Fruit fly (Drosophila melanogaster) whole organism, embryonic: ENCODE measurements around the gene CG7582.

ENCODE experiments used
- Aef1 ChIP-seq: fragments of 200-800 bp; sonication (Bioruptor generic); IDR thresholded peaks from 3 replicates; pipeline ENCODE4 v1.3.6; 2022; ENCODE audit warnings: missing biosample characterization, missing genetic modification characterization
- BEAF-32 ChIP-seq: fragments of 200-800 bp; sonication (Bioruptor generic); optimal IDR thresholded peaks from 3 replicates; lab custom pipeline; 2017; ENCODE audit warnings: missing biosample characterization, missing genetic modification characterization, mild to moderate bottlenecking, moderate library complexity, missing genetic modification reagents
- Blimp-1 ChIP-seq: fragments of 200-800 bp; sonication (Bioruptor generic); optimal IDR thresholded peaks from 3 replicates; lab custom pipeline; 2018; ENCODE audit warnings: missing biosample characterization, missing genetic modification characterization, mild to moderate bottlenecking, moderate library complexity, missing genetic modification reagents
- CG11456 ChIP-seq: fragments of 200-800 bp; sonication (Bioruptor generic); IDR thresholded peaks from 3 replicates; pipeline ENCODE4 v1.3.6; 2022; ENCODE audit warnings: missing biosample characterization, missing genetic modification characterization
- CG13296 ChIP-seq: fragments of 200-800 bp; sonication (Bioruptor generic); optimal IDR thresholded peaks from 3 replicates; lab custom pipeline; 2018; ENCODE audit warnings: missing biosample characterization, mild to moderate bottlenecking, missing genetic modification characterization
- CG14667 ChIP-seq: fragments of 200-800 bp; sonication (Bioruptor generic); IDR thresholded peaks from 2 replicates; pipeline ENCODE4 v1.3.6; 2022; ENCODE audit warnings: missing biosample characterization, missing genetic modification characterization
- CG14710 ChIP-seq: fragments of 200-800 bp; sonication (Bioruptor generic); optimal IDR thresholded peaks from 3 replicates; lab custom pipeline; 2019; ENCODE audit warnings: missing biosample characterization, mild to moderate bottlenecking, missing genetic modification characterization, moderate library complexity
- CG14860 ChIP-seq: fragments of 200-800 bp; sonication (Bioruptor generic); IDR thresholded peaks from 3 replicates; pipeline ENCODE4 v1.3.6; 2022; ENCODE audit warnings: missing biosample characterization, missing genetic modification characterization; ENCODE audit not compliant: partially characterized antibody
- CG18262 ChIP-seq: fragments of 200-800 bp; optimal IDR thresholded peaks from 3 replicates; lab custom pipeline; 2019; ENCODE audit warnings: missing biosample characterization, mild to moderate bottlenecking, missing genetic modification characterization, moderate library complexity
- CG30403 ChIP-seq: fragments of 200-800 bp; sonication (Bioruptor generic); optimal IDR thresholded peaks from 3 replicates; lab custom pipeline; 2016; ENCODE audit warnings: missing biosample characterization, missing genetic modification characterization
- CG3163 ChIP-seq: fragments of 200-800 bp; sonication (Bioruptor generic); optimal IDR thresholded peaks from 3 replicates; lab custom pipeline; 2016; ENCODE audit warnings: missing biosample characterization, missing genetic modification characterization
- CG3995 ChIP-seq: fragments of 200-800 bp; sonication (Bioruptor generic); optimal IDR thresholded peaks from 3 replicates; lab custom pipeline; 2016; ENCODE audit warnings: missing biosample characterization, missing genetic modification characterization
- CG4730 ChIP-seq: fragments of 200-800 bp; sonication (Bioruptor generic); IDR thresholded peaks from 2 replicates; pipeline ENCODE4 v1.3.6; 2022; ENCODE audit warnings: missing biosample characterization, missing genetic modification characterization
- CG5245 ChIP-seq: fragments of 200-800 bp; sonication (Bioruptor generic); optimal IDR thresholded peaks from 3 replicates; lab custom pipeline; 2016; ENCODE audit warnings: missing biosample characterization, missing genetic modification characterization
- CG6791 ChIP-seq: fragments of 200-800 bp; sonication (Bioruptor generic); IDR thresholded peaks from 3 replicates; pipeline ENCODE4 v1.3.6; 2022; ENCODE audit warnings: missing biosample characterization, missing genetic modification characterization; ENCODE audit not compliant: partially characterized antibody
- CG7372 ChIP-seq: fragments of 200-800 bp; sonication (Bioruptor generic); IDR thresholded peaks from 2 replicates; pipeline ENCODE4 v1.3.6; 2022; ENCODE audit warnings: missing biosample characterization, missing genetic modification characterization
- CG7963 ChIP-seq: fragments of 200-800 bp; sonication (Bioruptor generic); IDR thresholded peaks from 3 replicates; pipeline ENCODE4 v1.3.6; 2022; ENCODE audit warnings: missing biosample characterization, missing genetic modification characterization; ENCODE audit not compliant: partially characterized antibody
- CG8478 ChIP-seq: fragments of >200 bp; optimal IDR thresholded peaks from 2 replicates; lab custom pipeline; 2018
- CG8765 ChIP-seq: fragments of 200-800 bp; sonication (Bioruptor generic); IDR thresholded peaks from 2 replicates; pipeline ENCODE4 v1.3.6; 2022; ENCODE audit warnings: missing biosample characterization, missing genetic modification characterization
- D19A ChIP-seq: fragments of 200-800 bp; optimal IDR thresholded peaks from 3 replicates; lab custom pipeline; 2019; ENCODE audit warnings: missing biosample characterization, mild to moderate bottlenecking, missing genetic modification characterization, moderate library complexity
- Dek ChIP-seq: fragments of 200-800 bp; sonication (Bioruptor generic); optimal IDR thresholded peaks from 3 replicates; lab custom pipeline; 2019; ENCODE audit warnings: missing biosample characterization, mild to moderate bottlenecking, missing genetic modification characterization, moderate library complexity
- Hmr ChIP-seq: fragments of 200-800 bp; sonication (Bioruptor generic); optimal IDR thresholded peaks from 3 replicates; lab custom pipeline; 2017; ENCODE audit warnings: mild to moderate bottlenecking, missing biosample characterization, missing genetic modification reagents, missing genetic modification characterization
- Hr3 ChIP-seq: fragments of 200-800 bp; sonication (Bioruptor generic); optimal IDR thresholded peaks from 3 replicates; lab custom pipeline; 2016; ENCODE audit warnings: missing biosample characterization, missing genetic modification characterization
- MESR4 ChIP-seq: fragments of 200-800 bp; sonication (Bioruptor generic); optimal IDR thresholded peaks from 2 replicates; lab custom pipeline; 2018; ENCODE audit warnings: missing biosample characterization, mild to moderate bottlenecking, missing genetic modification characterization, moderate library complexity
- Max ChIP-seq: fragments of 200-800 bp; sonication (Bioruptor generic); optimal IDR thresholded peaks from 2 replicates; lab custom pipeline; 2016; ENCODE audit warnings: missing biosample characterization, mild to moderate bottlenecking, missing genetic modification characterization
- NC2α ChIP-seq: fragments of 200-800 bp; sonication (Bioruptor generic); optimal IDR thresholded peaks from 2 replicates; lab custom pipeline; 2016; ENCODE audit warnings: missing biosample characterization, missing genetic modification characterization
- Opbp ChIP-seq: fragments of 200-800 bp; sonication (Bioruptor generic); IDR thresholded peaks from 3 replicates; pipeline ENCODE4 v1.3.6; 2022; ENCODE audit warnings: missing biosample characterization, missing genetic modification characterization; ENCODE audit not compliant: partially characterized antibody
- PHDP ChIP-seq: fragments of 200-800 bp; sonication (Bioruptor generic); optimal IDR thresholded peaks from 3 replicates; lab custom pipeline; 2018; ENCODE audit warnings: missing biosample characterization, mild to moderate bottlenecking, missing genetic modification characterization, moderate library complexity
- Spps ChIP-seq: fragments of 200-800 bp; sonication (Bioruptor generic); optimal IDR thresholded peaks from 2 replicates; lab custom pipeline; 2018; ENCODE audit warnings: missing biosample characterization, mild to moderate bottlenecking, missing genetic modification characterization
- Tbp ChIP-seq: fragments of >200 bp; optimal IDR thresholded peaks from 2 replicates; lab custom pipeline; 2018; ENCODE audit warnings: missing biosample characterization, missing genetic modification characterization
- cas ChIP-seq: fragments of 200-800 bp; sonication (Bioruptor generic); IDR thresholded peaks from 2 replicates; pipeline ENCODE4 v1.3.6; 2022; ENCODE audit warnings: missing biosample characterization, missing genetic modification characterization
- dysf ChIP-seq: fragments of 200-800 bp; sonication (Bioruptor generic); IDR thresholded peaks from 3 replicates; pipeline ENCODE4 v1.3.6; 2022; ENCODE audit warnings: missing biosample characterization, missing genetic modification characterization
- fd3F ChIP-seq: fragments of 200-800 bp; sonication (Bioruptor generic); optimal IDR thresholded peaks from 2 replicates; lab custom pipeline; 2018; ENCODE audit warnings: missing biosample characterization, mild to moderate bottlenecking, missing genetic modification characterization, moderate library complexity
- hbn ChIP-seq: fragments of 200-800 bp; sonication (Bioruptor generic); IDR thresholded peaks from 2 replicates; pipeline ENCODE4 v1.3.6; 2022; ENCODE audit warnings: missing biosample characterization, missing genetic modification characterization; ENCODE audit not compliant: partially characterized antibody
- lbe ChIP-seq: fragments of 200-800 bp; sonication (Bioruptor generic); optimal IDR thresholded peaks from 2 replicates; lab custom pipeline; 2016; ENCODE audit warnings: missing biosample characterization, mild to moderate bottlenecking, missing genetic modification characterization
- mam ChIP-seq: fragments of 200-800 bp; sonication (Bioruptor generic); optimal IDR thresholded peaks from 3 replicates; lab custom pipeline; 2016; ENCODE audit warnings: missing biosample characterization, missing genetic modification characterization
- nmo ChIP-seq: fragments of 200-800 bp; sonication (Bioruptor generic); optimal IDR thresholded peaks from 2 replicates; lab custom pipeline; 2018; ENCODE audit warnings: missing biosample characterization, mild to moderate bottlenecking, missing genetic modification characterization, moderate library complexity
- nom ChIP-seq: fragments of 200-800 bp; sonication (Bioruptor generic); optimal IDR thresholded peaks from 2 replicates; lab custom pipeline; 2017; ENCODE audit warnings: missing biosample characterization, missing genetic modification characterization, mild to moderate bottlenecking, moderate library complexity, missing genetic modification reagents
- pan ChIP-seq, 4 experiments: fragments of >200 bp in 3 of 4; fragments of 200-800 bp in 1 of 4; sonication (Bioruptor generic) in 1 of 4; optimal IDR thresholded peaks in 3 of 4; IDR thresholded peaks in 1 of 4; 2 replicates each; pipeline versions ENCODE4 v1.3.6 to Lab custom; 2017 to 2022; ENCODE audit warnings: missing biosample characterization in 2 of 4, missing genetic modification characterization in 2 of 4, mixed read lengths in 1 of 4
- psq ChIP-seq: fragments of 200-800 bp; sonication (Bioruptor generic); optimal IDR thresholded peaks from 2 replicates; lab custom pipeline; 2017; ENCODE audit warnings: missing biosample characterization, missing genetic modification characterization
- pum ChIP-seq: fragments of 200-800 bp; sonication (Bioruptor generic); optimal IDR thresholded peaks from 2 replicates; lab custom pipeline; 2016; ENCODE audit warnings: missing biosample characterization, missing genetic modification characterization
- rib ChIP-seq: fragments of 200-800 bp; sonication (Bioruptor generic); IDR thresholded peaks from 2 replicates; pipeline ENCODE4 v1.3.6; 2022; ENCODE audit warnings: missing biosample characterization, missing genetic modification characterization
- salm ChIP-seq: fragments of 200-800 bp; sonication (Bioruptor generic); optimal IDR thresholded peaks from 2 replicates; lab custom pipeline; 2018; ENCODE audit warnings: missing biosample characterization, mild to moderate bottlenecking, missing genetic modification characterization
- scrt ChIP-seq: fragments of 200-800 bp; sonication (Bioruptor generic); optimal IDR thresholded peaks from 2 replicates; lab custom pipeline; 2018; ENCODE audit warnings: missing biosample characterization, mild to moderate bottlenecking, missing genetic modification characterization, moderate library complexity
- sd ChIP-seq: fragments of 200-800 bp; sonication (Bioruptor generic); optimal IDR thresholded peaks from 3 replicates; lab custom pipeline; 2018; ENCODE audit warnings: missing biosample characterization, mild to moderate bottlenecking, missing genetic modification characterization, moderate library complexity
- tll ChIP-seq, 2 experiments: fragments of 200-800 bp in 1 of 2; fragments of >200 bp in 1 of 2; sonication (Bioruptor generic) in 1 of 2; optimal IDR thresholded peaks; 2 replicates each; lab custom pipeline; 2017 to 2019; ENCODE audit warnings: missing biosample characterization in 2 of 2, missing genetic modification characterization in 2 of 2, mild to moderate bottlenecking in 1 of 2, moderate library complexity in 1 of 2
- wor ChIP-seq: fragments of 200-800 bp; sonication (Bioruptor generic); IDR thresholded peaks from 2 replicates; pipeline ENCODE4 v1.3.6; 2022; ENCODE audit warnings: missing biosample characterization, missing genetic modification characterization
- z ChIP-seq: fragments of 200-800 bp; sonication (Bioruptor generic); IDR thresholded peaks from 3 replicates; pipeline ENCODE4 v1.3.6; 2022; ENCODE audit warnings: missing biosample characterization, missing genetic modification characterization
- zf30C ChIP-seq: fragments of 200-800 bp; sonication (Bioruptor generic); optimal IDR thresholded peaks from 3 replicates; lab custom pipeline; 2018; ENCODE audit warnings: missing biosample characterization, mild to moderate bottlenecking, missing genetic modification characterization

The CG7582 gene

DNA sequence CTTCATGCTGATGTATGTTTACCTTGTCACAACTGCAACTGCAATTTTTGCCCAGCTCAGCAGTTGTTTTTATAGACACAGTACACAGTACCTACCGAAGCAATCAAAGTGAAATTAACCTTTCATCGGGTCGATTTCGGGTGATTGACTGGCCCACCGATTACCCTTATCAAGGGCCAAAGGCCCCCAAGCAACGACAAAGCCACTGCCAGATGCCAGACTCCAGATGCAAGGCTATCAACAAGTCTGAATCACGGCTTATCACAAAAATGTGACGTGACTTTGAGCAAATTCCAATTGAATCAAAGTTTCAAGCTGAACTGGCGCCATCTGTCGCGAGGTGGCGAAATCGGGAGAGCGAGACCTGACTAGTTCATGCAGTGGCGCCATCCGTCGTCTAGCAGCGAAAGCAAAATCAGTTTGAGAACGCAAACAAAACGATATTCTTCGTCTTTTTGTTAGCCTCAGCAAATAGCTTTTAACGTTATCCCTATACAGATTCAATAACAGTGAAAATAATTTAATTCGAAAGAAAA lies 34.8 kb upstream of the CG7582 start, which contains the start of gene Obp99b (continued):
- no peak for TF ChIP-seq hbn
- TF ChIP-seq CG7372 (GFP tag; lab: Robert Waterston, UW) = peak; percentile 60; the same call in 1 of the 2 replicates
- no peak for TF ChIP-seq Opbp (GFP tag; lab: Robert Waterston, UW)
- TF ChIP-seq CG8478 = no peak
- TF ChIP-seq Hmr = peak; percentile 63
- peak; percentile 39 for TF ChIP-seq D19A (tag; lab: Kevin White, UChicago)
- peak; percentile 39 for TF ChIP-seq Max
- TF ChIP-seq cas (GFP tag; lab: Robert Waterston, UW) = 0 out of 2 replicates have a peak, but pooled peaks have one; percentile 20
- peak; percentile 18 for TF ChIP-seq CG30403
- TF ChIP-seq CG6791 = no peak
- peak; percentile 75 for TF ChIP-seq nom
- peak; percentile 96 for TF ChIP-seq CG11456 (GFP tag; lab: Robert Waterston, UW)
- TF ChIP-seq Tbp (GFP tag; lab: Kevin White, UChicago) = no peak
- no peak for TF ChIP-seq pan (optimal IDR thresholded peaks at IDR 0.05; lab: Kevin White, UChicago)
- TF ChIP-seq pan (GFP tag; optimal IDR thresholded peaks at IDR 0.05 in 1 of 2, IDR thresholded peaks at IDR 0.05 in 1 of 2) = peak in 1 of 2 experiments; percentile 84
- TF ChIP-seq CG8765 = no peak; the same call in 1 of the 2 replicates
- peak; percentile 65 for TF ChIP-seq NC2α (GFP tag; lab: Kevin White, UChicago)
- TF ChIP-seq CG14710 (tag; lab: Kevin White, UChicago) = peak; percentile 42
- TF ChIP-seq CG5245 (GFP tag; lab: Kevin White, UChicago) = peak; percentile 91
- peak; percentile 6 for TF ChIP-seq Dek (tag; lab: Kevin White, UChicago)
- peak; percentile 79 for TF ChIP-seq CG4730 (GFP tag; lab: Robert Waterston, UW)
- TF ChIP-seq CG3995 (GFP tag; lab: Kevin White, UChicago) = no peak
- no peak for TF ChIP-seq lbe (GFP tag; lab: Kevin White, UChicago)
- peak; percentile 60 for TF ChIP-seq Hr3 (GFP tag; lab: Kevin White, UChicago)
- peak; percentile 75 for TF ChIP-seq CG13296
- TF ChIP-seq CG14860 (GFP tag; lab: Robert Waterston, UW) = no peak
- peak; percentile 10 for TF ChIP-seq salm (tag; lab: Kevin White, UChicago)
- TF ChIP-seq CG7963 (GFP tag; lab: Robert Waterston, UW) = no peak
- peak; percentile 20 for TF ChIP-seq CG3163 (GFP tag; lab: Kevin White, UChicago)
- no peak for TF ChIP-seq rib (GFP tag; lab: Robert Waterston, UW)
- peak; percentile 80 for TF ChIP-seq dysf (GFP tag; lab: Robert Waterston, UW)
- no peak for TF ChIP-seq z (GFP tag; lab: Robert Waterston, UW)
- TF ChIP-seq scrt (GFP tag; lab: Kevin White, UChicago) = peak; percentile 42
- peak; percentile 60 for TF ChIP-seq nmo (GFP tag; lab: Kevin White, UChicago)
- TF ChIP-seq psq = no peak
- TF ChIP-seq Spps = peak; percentile 55
- TF ChIP-seq tll (GFP tag; optimal IDR thresholded peaks at IDR 0.05; lab: Kevin White, UChicago) = no peak
- TF ChIP-seq fd3F (GFP tag; lab: Kevin White, UChicago) = peak; percentile 43
- peak; percentile 22 for TF ChIP-seq MESR4 (GFP tag; lab: Kevin White, UChicago)
- TF ChIP-seq CG18262 (tag; lab: Kevin White, UChicago) = peak; percentile 62
- TF ChIP-seq zf30C (GFP tag; lab: Kevin White, UChicago) = peak; percentile 15
- peak; percentile 58; the same call in 1 of the 3 replicates for TF ChIP-seq Aef1
- peak; percentile 48 for TF ChIP-seq Blimp-1 (GFP tag; lab: Kevin White, UChicago)
- TF ChIP-seq wor (GFP tag; lab: Robert Waterston, UW) = peak; percentile 57
- TF ChIP-seq BEAF-32 (GFP tag; lab: Kevin White, UChicago) = no peak
- TF ChIP-seq pum (GFP tag; lab: Kevin White, UChicago) = peak; percentile 68
- peak; percentile 25 for TF ChIP-seq sd (tag; lab: Kevin White, UChicago)
- peak; percentile 54 for TF ChIP-seq CG14667
- TF ChIP-seq mam (GFP tag; lab: Kevin White, UChicago) = peak; percentile 45
- TF ChIP-seq PHDP = peak; percentile 76
